Worm (Caenorhabditis elegans) whole organism, mixed stage, embryonic: ENCODE results near the gene srbc-67.

Experiments used
- M03D4.4 ChIP-seq: sonication (generic microtip); optimal IDR thresholded peaks from 2 replicates; lab custom pipeline; 2017; ENCODE audit warnings: mild to moderate bottlenecking, missing genetic modification characterization, missing compliant biosample characterization
- bed-3 ChIP-seq: fragments of 200-800 bp; sonication (Bioruptor generic); optimal IDR thresholded peaks from 3 replicates; lab custom pipeline; 2018; ENCODE audit warnings: mild to moderate bottlenecking, missing genetic modification characterization, moderate library complexity, missing compliant biosample characterization
- blmp-1 ChIP-seq: fragments of 150-350 bp; optimal IDR thresholded peaks from 2 replicates; lab custom pipeline; 2014; ENCODE audit warnings: missing biosample characterization, missing genetic modification characterization
- ceh-39 ChIP-seq: fragments of 150-350 bp; optimal IDR thresholded peaks from 2 replicates; lab custom pipeline; 2014; ENCODE audit warnings: missing biosample characterization, missing genetic modification characterization
- ceh-43 ChIP-seq: fragments of 200-800 bp; sonication (Bioruptor generic); optimal IDR thresholded peaks from 2 replicates; lab custom pipeline; 2018; ENCODE audit warnings: mild to moderate bottlenecking, missing genetic modification characterization, moderate library complexity, missing compliant biosample characterization
- ces-1 ChIP-seq: fragments of 150-350 bp; optimal IDR thresholded peaks from 2 replicates; lab custom pipeline; 2014; ENCODE audit warnings: missing biosample characterization, missing genetic modification reagents, missing genetic modification characterization
- cnd-1 ChIP-seq: fragments of 200-800 bp; sonication (Bioruptor generic); optimal IDR thresholded peaks from 2 replicates; lab custom pipeline; 2018; ENCODE audit warnings: mild to moderate bottlenecking, missing genetic modification characterization, missing compliant biosample characterization
- drap-1 ChIP-seq: fragments of 200-800 bp; sonication (Bioruptor generic); optimal IDR thresholded peaks from 3 replicates; lab custom pipeline; 2018; ENCODE audit warnings: mild to moderate bottlenecking, missing genetic modification characterization, missing compliant biosample characterization
- elt-1 ChIP-seq: sonication (generic microtip); optimal IDR thresholded peaks from 2 replicates; lab custom pipeline; 2017; ENCODE audit warnings: missing genetic modification characterization, mild to moderate bottlenecking, missing compliant biosample characterization, antibody characterized with exemption, moderate library complexity, borderline replicate concordance; ENCODE audit not compliant: insufficient read depth
- elt-3 ChIP-seq: fragments of 150-350 bp; optimal IDR thresholded peaks from 2 replicates; lab custom pipeline; 2014; ENCODE audit warnings: missing biosample characterization, missing genetic modification characterization
- flh-1 ChIP-seq: fragments of 200-800 bp; sonication (Bioruptor generic); optimal IDR thresholded peaks from 2 replicates; lab custom pipeline; 2018; ENCODE audit warnings: mild to moderate bottlenecking, missing genetic modification characterization, moderate library complexity, missing compliant biosample characterization
- ham-2 ChIP-seq: fragments of 200-800 bp; sonication (Bioruptor generic); optimal IDR thresholded peaks from 2 replicates; lab custom pipeline; 2018; ENCODE audit warnings: mild to moderate bottlenecking, missing genetic modification characterization, missing compliant biosample characterization
- hlh-1 ChIP-seq: fragments of 150-350 bp; optimal IDR thresholded peaks from 2 replicates; lab custom pipeline; 2014; ENCODE audit warnings: missing biosample characterization, missing genetic modification reagents, missing genetic modification characterization
- lin-13 ChIP-seq: fragments of 150-350 bp; optimal IDR thresholded peaks from 2 replicates; lab custom pipeline; 2014; ENCODE audit warnings: missing biosample characterization, missing genetic modification characterization
- lsy-2 ChIP-seq: fragments of 150-350 bp; optimal IDR thresholded peaks from 2 replicates; lab custom pipeline; 2014; ENCODE audit warnings: missing biosample characterization, missing genetic modification characterization
- mab-5 ChIP-seq: fragments of 150-350 bp; optimal IDR thresholded peaks from 2 replicates; lab custom pipeline; 2014; ENCODE audit warnings: missing biosample characterization, missing genetic modification characterization
- mep-1 ChIP-seq: fragments of 150-350 bp; optimal IDR thresholded peaks from 2 replicates; lab custom pipeline; 2017; ENCODE audit warnings: missing biosample characterization, missing genetic modification reagents, missing genetic modification characterization, inconsistent platforms
- mls-2 ChIP-seq: sonication (generic microtip); optimal IDR thresholded peaks from 2 replicates; lab custom pipeline; 2016; ENCODE audit warnings: mild to moderate bottlenecking, missing genetic modification characterization, moderate library complexity, missing compliant biosample characterization
- nhr-12 ChIP-seq: fragments of 150-350 bp; optimal IDR thresholded peaks from 2 replicates; lab custom pipeline; 2014; ENCODE audit warnings: missing biosample characterization, missing genetic modification characterization
- nhr-2 ChIP-seq: fragments of 150-350 bp; optimal IDR thresholded peaks from 2 replicates; lab custom pipeline; 2014; ENCODE audit warnings: missing biosample characterization, missing genetic modification characterization
- nhr-237 ChIP-seq: fragments of 150-350 bp; optimal IDR thresholded peaks from 2 replicates; lab custom pipeline; 2014; ENCODE audit warnings: missing biosample characterization, missing genetic modification characterization
- nhr-28 ChIP-seq: fragments of 150-350 bp; optimal IDR thresholded peaks from 2 replicates; lab custom pipeline; 2014; ENCODE audit warnings: missing biosample characterization, missing genetic modification characterization
- nhr-76 ChIP-seq: sonication (generic microtip); optimal IDR thresholded peaks from 2 replicates; lab custom pipeline; 2017; ENCODE audit warnings: missing biosample characterization, missing genetic modification characterization
- pha-4 ChIP-seq: fragments of 150-350 bp; optimal IDR thresholded peaks from 2 replicates; lab custom pipeline; 2018; ENCODE audit warnings: missing biosample characterization, missing genetic modification reagents, missing genetic modification characterization
- snpc-4 ChIP-seq: fragments of 150-350 bp; optimal IDR thresholded peaks from 2 replicates; lab custom pipeline; 2014; ENCODE audit warnings: missing biosample characterization, missing genetic modification characterization
- sptf-1 ChIP-seq: sonication (generic microtip); optimal IDR thresholded peaks from 2 replicates; lab custom pipeline; 2017; ENCODE audit warnings: mild to moderate bottlenecking, missing genetic modification characterization, moderate library complexity, missing compliant biosample characterization
- tbx-8 ChIP-seq: fragments of 200-800 bp; sonication (Bioruptor generic); optimal IDR thresholded peaks from 2 replicates; lab custom pipeline; 2018; ENCODE audit warnings: mild to moderate bottlenecking, missing genetic modification characterization, moderate library complexity, missing compliant biosample characterization
- unc-39 ChIP-seq: fragments of 150-350 bp; optimal IDR thresholded peaks from 2 replicates; lab custom pipeline; 2014; ENCODE audit warnings: missing biosample characterization, missing genetic modification characterization
- unc-62 ChIP-seq: fragments of 150-350 bp; optimal IDR thresholded peaks from 2 replicates; lab custom pipeline; 2014; ENCODE audit warnings: missing biosample characterization, missing genetic modification reagents, missing genetic modification characterization
- zip-8 ChIP-seq: fragments of 150-350 bp; optimal IDR thresholded peaks from 2 replicates; lab custom pipeline; 2014; ENCODE audit warnings: missing biosample characterization, missing genetic modification characterization
- ztf-11 ChIP-seq: fragments of 150-350 bp; optimal IDR thresholded peaks from 2 replicates; lab custom pipeline; 2014; ENCODE audit warnings: missing biosample characterization, missing genetic modification characterization

The srbc-67 gene

DNA sequence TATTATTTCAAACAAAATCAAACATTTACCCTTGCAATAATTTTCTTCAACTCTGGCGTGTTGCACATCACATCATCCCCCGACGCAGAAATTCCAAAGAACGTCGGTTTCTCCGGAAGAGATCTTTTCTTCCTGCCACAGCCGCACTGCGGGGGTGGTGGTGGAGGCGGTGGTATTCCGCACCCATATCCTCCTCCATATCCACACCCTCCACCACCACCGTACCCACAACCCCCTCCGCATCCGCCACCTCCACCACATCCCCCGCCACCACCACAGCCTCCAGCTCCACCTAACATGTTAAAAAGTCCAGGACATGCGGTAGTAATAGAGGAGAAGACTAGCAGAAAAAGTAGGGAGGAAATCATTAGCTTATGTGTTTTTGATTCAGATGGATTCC, 13.9 kb upstream of the srbc-67 start, which contains the start of gene grl-29:
Gene grl-29 (minus strand): TSS at position 368 of the 400 bp plus-strand sequence.
- no peak for TF ChIP-seq nhr-28 (tag; lab: Kevin White, UChicago)
- no peak for TF ChIP-seq ceh-43 (GFP tag; lab: Kevin White, UChicago)
- no peak for TF ChIP-seq mls-2 (tag; lab: Kevin White, UChicago)
- TF ChIP-seq blmp-1 (tag; lab: Kevin White, UChicago), result no peak
- TF ChIP-seq lsy-2 (tag; lab: Kevin White, UChicago), result no peak
- TF ChIP-seq mab-5, result no peak
- no peak for TF ChIP-seq nhr-2 (tag; lab: Kevin White, UChicago)
- TF ChIP-seq elt-1 (tag; lab: Kevin White, UChicago), result no peak
- no peak for TF ChIP-seq elt-3 (tag; lab: Kevin White, UChicago)
- no peak for TF ChIP-seq mep-1 (tag; lab: Kevin White, UChicago)
- TF ChIP-seq zip-8 (tag; lab: Kevin White, UChicago), result no peak
- TF ChIP-seq pha-4 (tag; lab: Kevin White, UChicago), result no peak
- no peak for TF ChIP-seq nhr-12 (tag; lab: Kevin White, UChicago)
- TF ChIP-seq nhr-76 (tag; lab: Kevin White, UChicago), result no peak
- no peak for TF ChIP-seq cnd-1 (tag; lab: Kevin White, UChicago)
- TF ChIP-seq tbx-8 (GFP tag; lab: Kevin White, UChicago), result no peak
- no peak for TF ChIP-seq lin-13 (tag; lab: Kevin White, UChicago)
- TF ChIP-seq unc-39 (tag; lab: Kevin White, UChicago), result no peak
- no peak for TF ChIP-seq snpc-4 (tag; lab: Kevin White, UChicago)
- TF ChIP-seq flh-1 (GFP tag; lab: Kevin White, UChicago), result no peak

DNA sequence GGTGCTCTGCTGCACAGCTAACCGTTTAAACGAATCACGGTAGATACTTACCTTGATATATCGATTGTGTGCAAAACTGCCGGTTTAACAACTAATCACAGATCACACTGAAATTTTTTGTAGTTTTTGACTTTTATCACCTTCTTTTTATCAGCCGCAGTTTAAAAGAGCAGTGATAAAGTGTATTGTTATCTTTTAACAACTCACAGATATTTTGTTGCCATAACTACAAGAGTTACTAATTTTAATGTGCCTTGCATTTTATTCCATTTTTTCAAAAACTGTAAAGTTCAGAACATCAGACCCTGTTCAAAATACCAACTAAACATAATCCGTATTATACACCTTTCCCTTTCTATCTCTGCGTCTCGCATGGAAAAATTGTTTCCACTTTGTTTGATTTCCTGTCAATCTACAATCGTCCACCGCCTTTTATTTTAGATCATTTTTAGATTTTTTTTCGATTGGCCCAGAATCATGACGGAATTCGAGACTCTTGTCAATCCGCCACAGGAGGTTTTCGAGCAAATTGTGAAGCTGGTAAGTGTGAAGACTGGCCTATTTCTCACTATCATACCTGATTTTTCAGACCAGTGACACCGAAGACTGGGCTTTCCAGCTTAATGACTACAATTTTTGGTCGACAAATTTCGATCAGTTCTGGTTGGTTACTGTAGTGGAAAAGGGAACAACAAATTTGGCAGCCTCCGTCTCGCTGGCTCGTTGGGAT, 11.9 kb upstream of the srbc-67 start, which contains the start of gene T24A6.20:
Gene T24A6.20 (plus strand): TSS at position 395 of the 730 bp plus-strand sequence.
- TF ChIP-seq unc-39 (tag; lab: Kevin White, UChicago) (no peak), ceh-39 (peak; percentile 5), unc-62 (no peak), bed-3 (GFP tag; lab: Kevin White, UChicago) (no peak), mls-2 (tag; lab: Kevin White, UChicago) (no peak), M03D4.4 (tag; lab: Kevin White, UChicago) (no peak), snpc-4 (tag; lab: Kevin White, UChicago) (no peak)

- no peak for TF ChIP-seq bed-3 (GFP tag; lab: Kevin White, UChicago)
- no peak for TF ChIP-seq tbx-8 (GFP tag; lab: Kevin White, UChicago)
- TF ChIP-seq ceh-43 (GFP tag; lab: Kevin White, UChicago), result no peak
- TF ChIP-seq drap-1 (GFP tag; lab: Kevin White, UChicago), result no peak
- TF ChIP-seq pha-4 (tag; lab: Kevin White, UChicago), result no peak
- no peak for TF ChIP-seq mep-1 (tag; lab: Kevin White, UChicago)
- TF ChIP-seq mab-5, result no peak
- no peak for TF ChIP-seq ztf-11 (tag; lab: Kevin White, UChicago)
- no peak for TF ChIP-seq lin-13 (tag; lab: Kevin White, UChicago)
- no peak for TF ChIP-seq blmp-1 (tag; lab: Kevin White, UChicago)
- no peak for TF ChIP-seq flh-1 (GFP tag; lab: Kevin White, UChicago)
- TF ChIP-seq elt-3 (tag; lab: Kevin White, UChicago), result no peak
Observed at ce11 chrV:3551765-3552164, 10.7 kb upstream of the srbc-67 start, which contains the start of gene grl-28. grl-28 (minus strand) TSS chrV:3551865.

- no peak for TF ChIP-seq elt-3 (tag; lab: Kevin White, UChicago)
- TF ChIP-seq, all 35 proteins: peak for 0
Observed at ce11 chrV:3549553-3549952, 8.5 kb upstream of the srbc-67 start, which contains the start of gene sri-21. sri-21 (plus strand) TSS chrV:3549853.

DNA sequence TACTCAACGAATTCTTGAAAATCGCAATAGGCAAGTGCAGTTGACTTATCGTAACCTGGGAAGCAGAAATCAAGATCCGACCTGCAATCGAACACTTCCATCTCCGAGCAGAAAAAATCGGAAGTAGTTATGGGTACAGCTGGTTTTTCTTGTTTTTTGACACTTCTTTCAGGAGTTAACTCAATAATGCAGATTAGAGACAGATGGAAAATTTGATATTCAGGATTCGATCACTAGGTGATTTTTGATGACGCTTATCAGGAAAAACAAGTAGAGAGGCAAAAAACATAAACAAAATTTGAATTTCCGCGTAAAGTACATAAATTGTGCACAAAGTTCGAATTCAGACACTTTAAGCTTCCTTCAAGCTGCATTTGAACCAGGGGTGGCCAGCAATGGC, 7.8 kb upstream of the srbc-67 start, which contains the start of gene srw-130:
Gene srw-130 (minus strand): TSS at position 101 of the 400 bp plus-strand sequence.
- TF ChIP-seq unc-39 (tag; lab: Kevin White, UChicago) (no peak), nhr-76 (tag; lab: Kevin White, UChicago) (no peak), lin-13 (tag; lab: Kevin White, UChicago) (no peak), ham-2 (GFP tag; lab: Kevin White, UChicago) (no peak), sptf-1 (tag; lab: Kevin White, UChicago) (no peak), unc-62 (no peak), cnd-1 (tag; lab: Kevin White, UChicago) (no peak), zip-8 (tag; lab: Kevin White, UChicago) (no peak), nhr-28 (tag; lab: Kevin White, UChicago) (no peak), hlh-1 (tag; lab: Kevin White, UChicago) (no peak), ceh-43 (GFP tag; lab: Kevin White, UChicago) (no peak), ces-1 (no peak), nhr-237 (tag; lab: Kevin White, UChicago) (no peak), mep-1 (tag; lab: Kevin White, UChicago) (no peak), nhr-2 (tag; lab: Kevin White, UChicago) (no peak), ztf-11 (tag; lab: Kevin White, UChicago) (no peak)
- TF ChIP-seq, all 35 proteins: peak for 0
